Worm (Caenorhabditis elegans) whole organism, L1 larva: ENCODE results near the gene tbb-6.

ENCODE experiments used
- C34B4.2 ChIP-seq: sonication (generic microtip); optimal IDR thresholded peaks from 2 replicates; lab custom pipeline; 2017; ENCODE audit warnings: mild to moderate bottlenecking, missing genetic modification characterization, missing compliant biosample characterization
- F16B12.6 ChIP-seq: fragments of 150-350 bp; optimal IDR thresholded peaks from 2 replicates; lab custom pipeline; 2014; ENCODE audit warnings: missing biosample characterization, missing genetic modification characterization
- Y116A8C.19 ChIP-seq: sonication (generic microtip); optimal IDR thresholded peaks from 2 replicates; lab custom pipeline; 2016; ENCODE audit warnings: missing compliant biosample characterization, missing genetic modification characterization, borderline replicate concordance
- aha-1 ChIP-seq: fragments of 150-350 bp; optimal IDR thresholded peaks from 2 replicates; lab custom pipeline; 2014; ENCODE audit warnings: missing biosample characterization, missing genetic modification characterization
- alr-1 ChIP-seq: fragments of 200-800 bp; sonication (Bioruptor generic); optimal IDR thresholded peaks from 2 replicates; lab custom pipeline; 2018; ENCODE audit warnings: borderline replicate concordance, mild to moderate bottlenecking, missing genetic modification characterization, missing compliant biosample characterization
- aly-2 ChIP-seq: fragments of 150-350 bp; optimal IDR thresholded peaks from 2 replicates; lab custom pipeline; 2014; ENCODE audit warnings: missing biosample characterization, missing genetic modification characterization
- ama-1 ChIP-seq: fragments of 150-350 bp; optimal IDR thresholded peaks from 2 replicates; lab custom pipeline; 2014
- ceh-8 ChIP-seq: fragments of 200-800 bp; sonication (Bioruptor generic); optimal IDR thresholded peaks from 2 replicates; lab custom pipeline; 2018; ENCODE audit warnings: mild to moderate bottlenecking, missing genetic modification characterization, moderate library complexity, missing compliant biosample characterization
- ceh-88 ChIP-seq: fragments of 200-800 bp; sonication (Bioruptor generic); IDR thresholded peaks from 2 replicates; pipeline ENCODE4 v1.3.6; 2022; ENCODE audit warnings: missing genetic modification characterization, missing compliant biosample characterization
- dpl-1 ChIP-seq, 3 experiments: fragments of 150-350 bp in 2 of 3; sonication (generic microtip) in 1 of 3; optimal IDR thresholded peaks; 2 replicates each; lab custom pipeline; 2014 to 2017; ENCODE audit warnings: missing biosample characterization in 3 of 3, missing genetic modification characterization in 3 of 3, missing genetic modification reagents in 3 of 3
- dsc-1 ChIP-seq: sonication (generic microtip); optimal IDR thresholded peaks from 2 replicates; lab custom pipeline; 2016; ENCODE audit warnings: mild to moderate bottlenecking, missing genetic modification characterization, missing compliant biosample characterization
- efl-3 ChIP-seq: fragments of 200-800 bp; sonication (Bioruptor generic); optimal IDR thresholded peaks from 2 replicates; lab custom pipeline; 2018; ENCODE audit warnings: mild to moderate bottlenecking, missing genetic modification characterization, missing compliant biosample characterization
- egl-13 ChIP-seq: sonication (generic microtip); optimal IDR thresholded peaks from 2 replicates; lab custom pipeline; 2016; ENCODE audit warnings: missing genotype, missing genetic modification reagents, missing genetic modification characterization, missing compliant biosample characterization
- egl-27 ChIP-seq, 2 experiments: fragments of 150-350 bp in 1 of 2; sonication (generic microtip); optimal IDR thresholded peaks; 3 replicates each; lab custom pipeline; 2017 to 2018; ENCODE audit warnings: missing biosample characterization in 2 of 2, missing genetic modification characterization in 2 of 2, missing genetic modification reagents in 2 of 2
- ets-5 ChIP-seq: fragments of 200-800 bp; sonication (Bioruptor generic); IDR thresholded peaks from 2 replicates; pipeline ENCODE4 v1.3.6; 2022; ENCODE audit warnings: missing genetic modification characterization, missing compliant biosample characterization
- fkh-10 ChIP-seq: sonication (generic microtip); optimal IDR thresholded peaks from 2 replicates; lab custom pipeline; 2017; ENCODE audit warnings: missing biosample characterization, missing genetic modification reagents, missing genetic modification characterization
- fkh-4 ChIP-seq: sonication (generic microtip); optimal IDR thresholded peaks from 2 replicates; lab custom pipeline; 2016; ENCODE audit warnings: missing compliant biosample characterization, missing genetic modification characterization, borderline replicate concordance
- fkh-8 ChIP-seq: sonication (generic microtip); optimal IDR thresholded peaks from 2 replicates; lab custom pipeline; 2016; ENCODE audit warnings: mild to moderate bottlenecking, missing genetic modification characterization, missing compliant biosample characterization
- grh-1 ChIP-seq: fragments of 200-800 bp; sonication (Bioruptor generic); IDR thresholded peaks from 2 replicates; pipeline ENCODE4 v1.3.6; 2022; ENCODE audit warnings: missing genetic modification reagents, missing genetic modification characterization, missing compliant biosample characterization
- hlh-4 ChIP-seq: sonication (generic microtip); optimal IDR thresholded peaks from 2 replicates; lab custom pipeline; 2016; ENCODE audit warnings: mild to moderate bottlenecking, missing genetic modification characterization, missing compliant biosample characterization
- irx-1 ChIP-seq: sonication (generic microtip); optimal IDR thresholded peaks from 2 replicates; lab custom pipeline; 2016; ENCODE audit warnings: missing genetic modification characterization, missing compliant biosample characterization
- isw-1 ChIP-seq: fragments of 200-800 bp; sonication (Bioruptor generic); IDR thresholded peaks from 2 replicates; pipeline ENCODE4 v1.3.6; 2022; ENCODE audit warnings: missing genetic modification characterization, missing compliant biosample characterization
- lin-39 ChIP-seq: fragments of 150-350 bp; optimal IDR thresholded peaks from 2 replicates; lab custom pipeline; 2014; ENCODE audit warnings: missing biosample characterization, missing genetic modification reagents, missing genetic modification characterization
- lir-3 ChIP-seq: sonication (generic microtip); optimal IDR thresholded peaks from 2 replicates; lab custom pipeline; 2016; ENCODE audit warnings: mild to moderate bottlenecking, missing genetic modification characterization, moderate library complexity, missing compliant biosample characterization; ENCODE audit not compliant: poor library complexity
- lsy-2 ChIP-seq, 2 experiments: fragments of 150-350 bp; optimal IDR thresholded peaks; 2 replicates each; lab custom pipeline; 2014; ENCODE audit warnings: missing biosample characterization in 2 of 2, missing genetic modification characterization in 2 of 2
- mab-9 ChIP-seq: fragments of 200-800 bp; sonication (Bioruptor generic); IDR thresholded peaks from 2 replicates; pipeline ENCODE4 v1.3.6; 2022; ENCODE audit warnings: missing genetic modification reagents, missing genetic modification characterization, missing compliant biosample characterization
- mdl-1 ChIP-seq, 2 experiments: fragments of 150-350 bp; optimal IDR thresholded peaks; 2 replicates each; lab custom pipeline; 2014 to 2017; ENCODE audit warnings: missing biosample characterization in 2 of 2, missing genetic modification characterization in 2 of 2, inconsistent platforms in 1 of 2
- mef-2 ChIP-seq: fragments of 150-350 bp; optimal IDR thresholded peaks from 2 replicates; lab custom pipeline; 2014; ENCODE audit warnings: missing biosample characterization, missing genetic modification characterization
- nhr-11 ChIP-seq: fragments of 150-350 bp; optimal IDR thresholded peaks from 2 replicates; lab custom pipeline; 2014; ENCODE audit warnings: missing biosample characterization, missing genetic modification characterization
- nhr-19 ChIP-seq: fragments of 200-800 bp; sonication (Bioruptor generic); conservative IDR thresholded peaks from 2 replicates; pipeline ENCODE4 v1.3.6; 2022; ENCODE audit warnings: missing genetic modification characterization, missing compliant biosample characterization
- nhr-20 ChIP-seq: sonication (generic microtip); optimal IDR thresholded peaks from 2 replicates; lab custom pipeline; 2016; ENCODE audit warnings: mild to moderate bottlenecking, missing genetic modification characterization, missing compliant biosample characterization
- nhr-237 ChIP-seq: fragments of 150-350 bp; optimal IDR thresholded peaks from 2 replicates; lab custom pipeline; 2014; ENCODE audit warnings: missing biosample characterization, missing genetic modification characterization
- nhr-28 ChIP-seq: fragments of 150-350 bp; optimal IDR thresholded peaks from 2 replicates; lab custom pipeline; 2014; ENCODE audit warnings: missing biosample characterization, missing genetic modification characterization
- nhr-47 ChIP-seq: sonication (generic microtip); optimal IDR thresholded peaks from 2 replicates; lab custom pipeline; 2016; ENCODE audit warnings: mild to moderate bottlenecking, missing genetic modification characterization, moderate library complexity, missing compliant biosample characterization
- nhr-76 ChIP-seq: sonication (generic microtip); optimal IDR thresholded peaks from 2 replicates; lab custom pipeline; 2017; ENCODE audit warnings: missing biosample characterization, missing genetic modification characterization
- nhr-77 ChIP-seq: fragments of 150-350 bp; optimal IDR thresholded peaks from 2 replicates; lab custom pipeline; 2014; ENCODE audit warnings: missing biosample characterization, missing genetic modification characterization
- nhr-90 ChIP-seq: sonication (generic microtip); optimal IDR thresholded peaks from 2 replicates; lab custom pipeline; 2016; ENCODE audit warnings: mild to moderate bottlenecking, missing genetic modification characterization, missing compliant biosample characterization; ENCODE audit not compliant: poor library complexity
- pag-3 ChIP-seq: sonication (generic microtip); optimal IDR thresholded peaks from 2 replicates; lab custom pipeline; 2017; ENCODE audit warnings: missing genetic modification characterization, mild to moderate bottlenecking, missing compliant biosample characterization, antibody characterized with exemption, borderline replicate concordance; ENCODE audit not compliant: insufficient read depth
- pax-3 ChIP-seq: fragments of 200-800 bp; sonication (Bioruptor generic); optimal IDR thresholded peaks from 2 replicates; lab custom pipeline; 2018; ENCODE audit warnings: mild to moderate bottlenecking, missing genetic modification characterization, moderate library complexity, missing compliant biosample characterization
- pqm-1 ChIP-seq: sonication (generic microtip); optimal IDR thresholded peaks from 3 replicates; lab custom pipeline; 2017; ENCODE audit warnings: missing biosample characterization, missing genetic modification characterization
- rnt-1 ChIP-seq: sonication (generic microtip); optimal IDR thresholded peaks from 2 replicates; lab custom pipeline; 2016; ENCODE audit warnings: mild to moderate bottlenecking, missing genetic modification characterization, moderate library complexity, missing compliant biosample characterization
- snpc-4 ChIP-seq: fragments of 150-350 bp; optimal IDR thresholded peaks from 2 replicates; lab custom pipeline; 2014; ENCODE audit warnings: missing biosample characterization, missing genetic modification characterization
- snu-23 ChIP-seq: sonication (generic microtip); optimal IDR thresholded peaks from 2 replicates; lab custom pipeline; 2016; ENCODE audit warnings: missing genetic modification characterization, missing compliant biosample characterization
- sox-4 ChIP-seq: sonication (generic microtip); optimal IDR thresholded peaks from 2 replicates; lab custom pipeline; 2016; ENCODE audit warnings: missing genetic modification characterization, missing compliant biosample characterization
- swsn-7 ChIP-seq: sonication (generic microtip); optimal IDR thresholded peaks from 2 replicates; lab custom pipeline; 2016; ENCODE audit warnings: missing genetic modification characterization, missing compliant biosample characterization
- tlp-1 ChIP-seq: fragments of 150-350 bp; optimal IDR thresholded peaks from 2 replicates; lab custom pipeline; 2014; ENCODE audit warnings: missing biosample characterization, missing genetic modification characterization
- unc-86 ChIP-seq: sonication (generic microtip); optimal IDR thresholded peaks from 2 replicates; lab custom pipeline; 2016; ENCODE audit warnings: missing genetic modification characterization, missing compliant biosample characterization
- unc-98 ChIP-seq: fragments of 200-800 bp; sonication (Bioruptor generic); IDR thresholded peaks from 2 replicates; pipeline ENCODE4 v1.3.6; 2022; ENCODE audit warnings: missing genetic modification characterization, missing compliant biosample characterization
- xbp-1 ChIP-seq: sonication (generic microtip); optimal IDR thresholded peaks from 2 replicates; lab custom pipeline; 2016; ENCODE audit warnings: missing genetic modification characterization, missing compliant biosample characterization
- ztf-11 ChIP-seq, 2 experiments: sonication (generic microtip); optimal IDR thresholded peaks; 2 replicates each; lab custom pipeline; 2016 to 2017; ENCODE audit warnings: missing genetic modification characterization in 2 of 2, missing biosample characterization in 1 of 2, missing compliant biosample characterization in 1 of 2
- ztf-4 ChIP-seq: fragments of 150-350 bp; optimal IDR thresholded peaks from 2 replicates; lab custom pipeline; 2014; ENCODE audit warnings: missing biosample characterization, missing genetic modification characterization

tbb-6 gene

DNA sequence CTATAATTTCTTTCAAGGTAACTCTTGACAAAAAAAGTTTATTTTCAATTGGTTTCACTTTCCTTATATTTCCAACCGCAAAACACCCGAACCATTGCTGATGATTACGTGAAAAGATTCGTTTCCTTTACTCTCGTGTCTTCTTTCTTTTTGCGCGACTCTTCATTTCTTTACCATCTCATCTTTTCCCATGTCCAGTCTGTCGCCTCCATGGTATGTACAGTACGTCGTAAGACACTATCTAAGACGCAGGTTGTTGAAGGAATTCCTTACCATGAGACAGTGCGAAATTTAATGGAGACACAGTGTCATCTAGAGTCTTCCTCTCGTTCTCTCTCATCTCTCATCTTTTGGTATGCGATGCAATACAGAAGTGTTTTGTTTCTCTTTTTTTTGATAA lies 38.8 kb downstream of the tbb-6 start (continued):
- peak; percentile 77 for TF ChIP-seq nhr-90
- no peak for TF ChIP-seq nhr-237 (tag; lab: Kevin White, UChicago)
- no peak for TF ChIP-seq snpc-4 (tag; lab: Kevin White, UChicago)
- peak; percentile 61; the same call in 1 of the 2 replicates for TF ChIP-seq grh-1
- no peak for TF ChIP-seq F16B12.6 (tag; lab: Kevin White, UChicago)
- TF ChIP-seq efl-3 (GFP tag; lab: Kevin White, UChicago): no peak
- no peak for TF ChIP-seq aha-1 (tag; lab: Kevin White, UChicago)
- no peak for TF ChIP-seq unc-98 (GFP tag; lab: Robert Waterston, UW)
- TF ChIP-seq egl-13: no peak
- TF ChIP-seq rnt-1 (tag; lab: Kevin White, UChicago): no peak
- TF ChIP-seq mdl-1 (tag; optimal IDR thresholded peaks at IDR 0.05; lab: Kevin White, UChicago): peak in 1 of 2 experiments; percentile 84
- TF ChIP-seq aly-2 (tag; lab: Kevin White, UChicago): no peak
- TF ChIP-seq fkh-8: no peak
- no peak for TF ChIP-seq alr-1 (tag; lab: Kevin White, UChicago)
- TF ChIP-seq fkh-4: no peak
- no peak for TF ChIP-seq Y116A8C.19
- TF ChIP-seq nhr-28 (tag; lab: Kevin White, UChicago): no peak
- TF ChIP-seq xbp-1 (tag; lab: Kevin White, UChicago): peak; percentile 18
- peak; percentile 64 for TF ChIP-seq nhr-77
- no peak for TF ChIP-seq pqm-1
- TF ChIP-seq hlh-4 (tag; lab: Kevin White, UChicago): no peak
- peak; percentile 76 for TF ChIP-seq snu-23
- no peak for TF ChIP-seq sox-4 (tag; lab: Kevin White, UChicago)
- no peak for TF ChIP-seq isw-1
- TF ChIP-seq mef-2: no peak
- TF ChIP-seq nhr-47: peak; percentile 35
- TF ChIP-seq nhr-76 (tag; lab: Kevin White, UChicago): no peak
- no peak for TF ChIP-seq nhr-11
- no peak for TF ChIP-seq C34B4.2 (tag; lab: Kevin White, UChicago)
- TF ChIP-seq dpl-1 (GFP tag; optimal IDR thresholded peaks at IDR 0.05; lab: Kevin White, UChicago): peak; percentile 10 to 57 (median 16)
- TF ChIP-seq ceh-88 (GFP tag; lab: Robert Waterston, UW): no peak
- TF ChIP-seq pag-3 (tag; lab: Kevin White, UChicago): no peak
- no peak for TF ChIP-seq tlp-1 (tag; lab: Kevin White, UChicago)
- peak; percentile 63 for TF ChIP-seq nhr-19 (GFP tag; lab: Robert Waterston, UW)

DNA sequence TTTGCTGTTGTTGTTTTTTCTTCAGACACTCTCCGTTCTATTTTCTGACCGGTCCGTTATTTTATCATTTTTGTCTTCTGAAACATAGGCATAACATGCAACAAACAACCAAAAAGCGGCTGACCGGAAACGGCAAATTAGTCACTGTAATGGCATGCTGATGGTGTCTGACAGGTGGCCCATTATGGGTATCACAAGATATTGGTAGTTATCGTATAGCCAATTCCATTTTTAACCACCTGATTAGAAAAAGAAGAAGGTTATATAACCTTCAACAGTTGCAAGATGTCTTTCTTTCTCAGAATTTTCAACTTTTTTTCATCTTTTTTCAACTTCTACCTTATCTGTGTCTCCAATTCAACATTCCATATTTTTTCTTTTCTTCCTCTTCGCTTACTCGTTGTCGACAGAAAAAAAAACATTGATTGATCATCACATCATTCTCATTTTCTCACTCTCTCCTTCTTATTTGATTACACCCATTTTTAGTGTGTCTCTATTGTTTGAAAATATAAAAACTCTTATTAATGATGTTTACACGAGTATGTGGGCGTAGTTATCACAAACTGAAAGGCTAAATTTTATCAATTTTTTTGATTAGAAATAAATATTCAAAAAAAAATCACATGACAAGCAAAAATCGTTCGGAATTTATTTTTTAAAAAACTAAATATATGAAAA lies 39.6 kb downstream of the tbb-6 start:
- peak; percentile 24 to 53 for TF ChIP-seq lsy-2 (tag; optimal IDR thresholded peaks at IDR 0.05; lab: Kevin White, UChicago)
- TF ChIP-seq xbp-1 (tag; lab: Kevin White, UChicago): no peak
- TF ChIP-seq isw-1: no peak
- TF ChIP-seq lin-39 (tag; lab: Kevin White, UChicago): no peak
- TF ChIP-seq pag-3 (tag; lab: Kevin White, UChicago): no peak
- TF ChIP-seq fkh-10 (GFP tag; lab: Kevin White, UChicago): no peak
- peak; percentile 77 for TF ChIP-seq irx-1
- no peak for TF ChIP-seq ama-1
- peak in 1 of 2 experiments; percentile 36 for TF ChIP-seq mdl-1 (tag; optimal IDR thresholded peaks at IDR 0.05; lab: Kevin White, UChicago)
- no peak for TF ChIP-seq dsc-1 (tag; lab: Kevin White, UChicago)
- no peak for TF ChIP-seq nhr-11
- no peak for TF ChIP-seq unc-86 (tag; lab: Kevin White, UChicago)
- TF ChIP-seq ceh-8: no peak
- TF ChIP-seq egl-27 (tag; optimal IDR thresholded peaks at IDR 0.05; lab: Kevin White, UChicago): no peak
- TF ChIP-seq F16B12.6 (tag; lab: Kevin White, UChicago): no peak
- TF ChIP-seq tlp-1 (tag; lab: Kevin White, UChicago): no peak
- peak; percentile 57 for TF ChIP-seq nhr-90
- TF ChIP-seq hlh-4 (tag; lab: Kevin White, UChicago): no peak
- no peak for TF ChIP-seq ztf-11 (tag; optimal IDR thresholded peaks at IDR 0.05; lab: Kevin White, UChicago)
- peak; percentile 34 for TF ChIP-seq lir-3 (tag; lab: Kevin White, UChicago)
- no peak for TF ChIP-seq ztf-4 (tag; lab: Kevin White, UChicago)
- peak; percentile 11 for TF ChIP-seq pax-3 (tag; lab: Kevin White, UChicago)
- TF ChIP-seq mef-2: no peak
- peak; percentile 52 for TF ChIP-seq nhr-20 (tag; lab: Kevin White, UChicago)
- no peak for TF ChIP-seq mab-9 (GFP tag; lab: Robert Waterston, UW)
- TF ChIP-seq unc-98 (GFP tag; lab: Robert Waterston, UW): no peak
- TF ChIP-seq ets-5: no peak
- TF ChIP-seq swsn-7: no peak
